Fruit fly (Drosophila melanogaster): Measurements from ENCODE around the gene CG11619.

CG11619 gene

dm6 chr3L:18992820-18993219, 4.7 kb upstream of the CG11619 start (continued):
- TF ChIP-seq gem (tag; optimal IDR thresholded peaks at IDR 0.05), result no peak
- TF ChIP-seq Hr39 (optimal IDR thresholded peaks at IDR 0.05), result no peak
- no peak for TF ChIP-seq da (GFP tag; optimal IDR thresholded peaks at IDR 0.05)
- TF ChIP-seq HLH3B (GFP tag; IDR thresholded peaks at IDR 0.05), result no peak
- TF ChIP-seq Tbp (GFP tag; optimal IDR thresholded peaks at IDR 0.05), result peak; percentile 60
- no peak for TF ChIP-seq CG14667 (GFP tag; IDR thresholded peaks at IDR 0.05)
- no peak for TF ChIP-seq dati (GFP tag; IDR thresholded peaks at IDR 0.05)
- peak; percentile 2 for TF ChIP-seq Hmr (GFP tag; optimal IDR thresholded peaks at IDR 0.05)

dm6 chr3L:18989611-18990010, 1.5 kb upstream of the CG11619 start, which contains the start of gene CG34256:
Gene CG34256 (minus strand): TSS chr3L:18989815.
- TF ChIP-seq jigr1 (GFP tag; IDR thresholded peaks at IDR 0.05) (no peak), Oaz (GFP tag; IDR thresholded peaks at IDR 0.05) (no peak), CG9932 (GFP tag; IDR thresholded peaks at IDR 0.05) (0 out of 2 replicates have a peak, but pooled peaks have one; percentile 22), CG13894 (tag; optimal IDR thresholded peaks at IDR 0.05) (peak; percentile 26), Blimp-1 (GFP tag; optimal IDR thresholded peaks at IDR 0.05) (peak; percentile 51), abd-A (tag; optimal IDR thresholded peaks at IDR 0.05) (peak; percentile 92), CG15696 (tag; optimal IDR thresholded peaks at IDR 0.05) (no peak), CG12769 (tag; optimal IDR thresholded peaks at IDR 0.05) (peak; percentile 87), oc (tag; optimal IDR thresholded peaks at IDR 0.05) (peak; percentile 46), scrt (GFP tag; optimal IDR thresholded peaks at IDR 0.05) (no peak), Deaf1 (tag; optimal IDR thresholded peaks at IDR 0.05) (no peak), cwo (GFP tag; optimal IDR thresholded peaks at IDR 0.05) (no peak), CG5953 (GFP tag; IDR thresholded peaks at IDR 0.05) (no peak), kni (GFP tag; optimal IDR thresholded peaks at IDR 0.05) (peak; percentile 57), seq (GFP tag; IDR thresholded peaks at IDR 0.05) (no peak), CG31365 (tag; optimal IDR thresholded peaks at IDR 0.05) (no peak), so (GFP tag; IDR thresholded peaks at IDR 0.05) (peak; percentile 53; the same call in 1 of the 3 replicates), CG15269 (tag; optimal IDR thresholded peaks at IDR 0.05) (peak; percentile 74), CG2199 (GFP tag; IDR thresholded peaks at IDR 0.05) (0 out of 3 replicates have a peak, but pooled peaks have one; percentile 59), pros (GFP tag; optimal IDR thresholded peaks at IDR 0.05) (peak; percentile 55), gsb-n (tag; optimal IDR thresholded peaks at IDR 0.05) (peak; percentile 96), amos (GFP tag; IDR thresholded peaks at IDR 0.05; ENCODE audit: partially characterized antibody) (peak; percentile 27; the same call in 1 of the 2 replicates), CG17568 (GFP tag; optimal IDR thresholded peaks at IDR 0.05) (no peak), Dp (GFP tag; optimal IDR thresholded peaks at IDR 0.05) (no peak), nmo (GFP tag; optimal IDR thresholded peaks at IDR 0.05) (no peak), Ptx1 (GFP tag; IDR thresholded peaks at IDR 0.05) (no peak), unpg (GFP tag; optimal IDR thresholded peaks at IDR 0.05) (no peak), sug (tag; optimal IDR thresholded peaks at IDR 0.05) (peak; percentile 1), Bgb (GFP tag; IDR thresholded peaks at IDR 0.05; ENCODE audit: partially characterized antibody) (0 out of 2 replicates have a peak, but pooled peaks have one; percentile 17), CG30403 (GFP tag; optimal IDR thresholded peaks at IDR 0.05) (no peak), vnd (GFP tag; IDR thresholded peaks at IDR 0.05; ENCODE audit: partially characterized antibody) (no peak), rib (GFP tag; IDR thresholded peaks at IDR 0.05) (0 out of 2 replicates have a peak, but pooled peaks have one; percentile 26), CG16815 (GFP tag; optimal IDR thresholded peaks at IDR 0.05) (no peak), vvl (GFP tag; IDR thresholded peaks at IDR 0.05) (peak; percentile 68; the same call in 1 of the 2 replicates), H2.0 (GFP tag; IDR thresholded peaks at IDR 0.05) (no peak), CG12219 (GFP tag; optimal IDR thresholded peaks at IDR 0.05) (no peak), CG6254 (GFP tag; optimal IDR thresholded peaks at IDR 0.05) (no peak), CG7963 (GFP tag; IDR thresholded peaks at IDR 0.05; ENCODE audit: partially characterized antibody) (no peak), sd (tag; optimal IDR thresholded peaks at IDR 0.05) (peak; percentile 53), CG4360 (GFP tag; IDR thresholded peaks at IDR 0.05) (no peak), twi (tag; optimal IDR thresholded peaks at IDR 0.05) (no peak)
